Worm (Caenorhabditis elegans): ENCODE results near the gene K09C6.3.

- TF ChIP-seq ama-1 (optimal IDR thresholded peaks at IDR 0.05), result no peak
- no peak for TF ChIP-seq aly-1 (tag; optimal IDR thresholded peaks at IDR 0.05)
- TF ChIP-seq pes-1 (GFP tag; IDR thresholded peaks at IDR 0.05), result no peak
- no peak for TF ChIP-seq hmg-4 (GFP tag; optimal IDR thresholded peaks at IDR 0.05)
- TF ChIP-seq B0310.2 (tag; optimal IDR thresholded peaks at IDR 0.05), result no peak
- no peak for TF ChIP-seq tra-4 (tag; optimal IDR thresholded peaks at IDR 0.05)
Measured at ce11 chrV:810281-810862, 41.9 kb upstream of the K09C6.3 start, which contains the start of gene R13D11.4.
